Worm (Caenorhabditis elegans) whole organism, mixed stage, embryonic: Measurements from ENCODE around the gene cutl-21.

Experiments used
- lin-13 ChIP-seq: fragments of 150-350 bp; optimal IDR thresholded peaks from 2 replicates; lab custom pipeline; 2014; ENCODE audit warnings: missing biosample characterization, missing genetic modification characterization
- mep-1 ChIP-seq: fragments of 150-350 bp; optimal IDR thresholded peaks from 2 replicates; lab custom pipeline; 2017; ENCODE audit warnings: missing biosample characterization, missing genetic modification reagents, missing genetic modification characterization, inconsistent platforms
- nhr-12 ChIP-seq: fragments of 150-350 bp; optimal IDR thresholded peaks from 2 replicates; lab custom pipeline; 2014; ENCODE audit warnings: missing biosample characterization, missing genetic modification characterization
- nhr-237 ChIP-seq: fragments of 150-350 bp; optimal IDR thresholded peaks from 2 replicates; lab custom pipeline; 2014; ENCODE audit warnings: missing biosample characterization, missing genetic modification characterization
- nhr-76 ChIP-seq: sonication (generic microtip); optimal IDR thresholded peaks from 2 replicates; lab custom pipeline; 2017; ENCODE audit warnings: missing biosample characterization, missing genetic modification characterization
- unc-62 ChIP-seq: fragments of 150-350 bp; optimal IDR thresholded peaks from 2 replicates; lab custom pipeline; 2014; ENCODE audit warnings: missing biosample characterization, missing genetic modification reagents, missing genetic modification characterization
- ztf-11 ChIP-seq: fragments of 150-350 bp; optimal IDR thresholded peaks from 2 replicates; lab custom pipeline; 2014; ENCODE audit warnings: missing biosample characterization, missing genetic modification characterization

ce11 chrX:994678-995077 is 9.5 kb upstream of the cutl-21 start:
- TF ChIP-seq nhr-76 (tag; lab: Kevin White, UChicago): no peak
- TF ChIP-seq nhr-237: no peak
- TF ChIP-seq nhr-12 (tag; lab: Kevin White, UChicago): no peak
- no peak for TF ChIP-seq unc-62
- no peak for TF ChIP-seq mep-1 (tag; lab: Kevin White, UChicago)
- TF ChIP-seq ztf-11 (tag; lab: Kevin White, UChicago): no peak
- TF ChIP-seq lin-13 (tag; lab: Kevin White, UChicago): no peak
